Fruit fly (Drosophila melanogaster) S2 (cell line): ENCODE measurements around the gene otu.

Experiments used
- CG8478 ChIP-seq: fragments of >200 bp; optimal IDR thresholded peaks from 2 replicates; lab custom pipeline; 2018
- CTCF ChIP-seq, 2 experiments: fragments of >200 bp; optimal IDR thresholded peaks; 2 replicates each; lab custom pipeline; 2018

- TF ChIP-seq CG8478 (lab: Kevin White, UChicago) (no peak), CTCF (optimal IDR thresholded peaks at IDR 0.05; lab: Kevin White, UChicago) (no peak)
These were observed 9.8 kb upstream of the otu start for dm6 chrX:8499151-8499550.
